Worm (Caenorhabditis elegans): Measurements from ENCODE around the gene dmsr-15.

ce11 chrV:6823432-6823831 is 5.3 kb downstream of the dmsr-15 start:
- TF ChIP-seq him-1 (tag; optimal IDR thresholded peaks at IDR 0.05), result no peak
- no peak for TF ChIP-seq dao-5 (tag; optimal IDR thresholded peaks at IDR 0.05)
